Fruit fly (Drosophila melanogaster) Kc167 (cell line): ENCODE results near the gene ZC3H3.

Source experiments
- Myc ChIP-seq: fragments of >200 bp; optimal IDR thresholded peaks from 2 replicates; lab custom pipeline; 2017; ENCODE audit warnings: missing external identifiers
- Sin3A ChIP-seq: fragments of >200 bp; optimal IDR thresholded peaks from 2 replicates; lab custom pipeline; 2018; ENCODE audit warnings: missing external identifiers
- h ChIP-seq: fragments of >200 bp; optimal IDR thresholded peaks from 3 replicates; lab custom pipeline; 2018; ENCODE audit warnings: missing external identifiers
- insv ChIP-seq: fragments of >200 bp; optimal IDR thresholded peaks from 3 replicates; lab custom pipeline; 2018; ENCODE audit warnings: missing external identifiers
- psq ChIP-seq: fragments of >200 bp; optimal IDR thresholded peaks from 2 replicates; lab custom pipeline; 2017; ENCODE audit warnings: missing external identifiers
- ttk ChIP-seq: sonication (Bioruptor generic); optimal IDR thresholded peaks from 2 replicates; lab custom pipeline; 2017; ENCODE audit warnings: missing external identifiers

Gene ZC3H3

dm6 chr3L:8458767-8459614 is 50.6 kb downstream of the ZC3H3 start:
- TF ChIP-seq Myc (lab: Kevin White, UChicago): no peak
- TF ChIP-seq h (lab: Kevin White, UChicago): no peak
- no peak for TF ChIP-seq Sin3A (lab: Kevin White, UChicago)
- TF ChIP-seq psq (lab: Kevin White, UChicago): no peak
- TF ChIP-seq ttk (lab: Kevin White, UChicago): no peak
- no peak for TF ChIP-seq insv

- no peak for TF ChIP-seq Myc (lab: Kevin White, UChicago)
- TF ChIP-seq ttk (lab: Kevin White, UChicago): no peak
- no peak for TF ChIP-seq psq (lab: Kevin White, UChicago)
- TF ChIP-seq Sin3A (lab: Kevin White, UChicago): no peak
- no peak for TF ChIP-seq insv
- TF ChIP-seq h (lab: Kevin White, UChicago): no peak
Measured at dm6 chr3L:8457866-8458766, 51.4 kb downstream of the ZC3H3 start.
